Worm (Caenorhabditis elegans) whole organism, L2 larva: ENCODE results near the gene cutl-29.

Source experiments
- ZK546.5 ChIP-seq: sonication (generic microtip); optimal IDR thresholded peaks from 2 replicates; lab custom pipeline; 2017; ENCODE audit warnings: missing biosample characterization, missing genetic modification characterization
- alr-1 ChIP-seq: fragments of 150-350 bp; optimal IDR thresholded peaks from 2 replicates; lab custom pipeline; 2014; ENCODE audit warnings: missing biosample characterization, missing genetic modification characterization
- ama-1 ChIP-seq: fragments of 150-350 bp; optimal IDR thresholded peaks from 2 replicates; lab custom pipeline; 2018; ENCODE audit warnings: inconsistent platforms
- ceh-82 ChIP-seq: fragments of 150-350 bp; optimal IDR thresholded peaks from 2 replicates; lab custom pipeline; 2014; ENCODE audit warnings: missing biosample characterization, missing genetic modification characterization
- lin-13 ChIP-seq: fragments of 150-350 bp; optimal IDR thresholded peaks from 2 replicates; lab custom pipeline; 2014; ENCODE audit warnings: missing biosample characterization, missing genetic modification reagents, missing genetic modification characterization
- nhr-11 ChIP-seq: fragments of 150-350 bp; optimal IDR thresholded peaks from 2 replicates; lab custom pipeline; 2014; ENCODE audit warnings: missing biosample characterization, missing genetic modification characterization
- nhr-237 ChIP-seq: fragments of 150-350 bp; optimal IDR thresholded peaks from 2 replicates; lab custom pipeline; 2014; ENCODE audit warnings: missing biosample characterization, missing genetic modification characterization
- nhr-77 ChIP-seq: fragments of 150-350 bp; optimal IDR thresholded peaks from 2 replicates; lab custom pipeline; 2014; ENCODE audit warnings: missing biosample characterization, missing genetic modification characterization
- sem-4 ChIP-seq: fragments of 150-350 bp; optimal IDR thresholded peaks from 2 replicates; lab custom pipeline; 2014; ENCODE audit warnings: missing biosample characterization, missing genetic modification reagents, missing genetic modification characterization
- sma-3 ChIP-seq: sonication (generic microtip); optimal IDR thresholded peaks from 2 replicates; lab custom pipeline; 2016; ENCODE audit warnings: missing genetic modification reagents, missing genetic modification characterization, missing compliant biosample characterization

ce11 chrX:8231858-8232257 is 39.0 kb downstream of the cutl-29 start, which contains the start of gene K02A6.3:
- TF ChIP-seq nhr-11 (tag; lab: Kevin White, UChicago) (no peak), ama-1 (lab: Kevin White, UChicago) (peak; percentile 29), nhr-77 (no peak), ceh-82 (no peak), lin-13 (GFP tag; lab: Kevin White, UChicago) (peak; percentile 53), sma-3 (GFP tag; lab: Kevin White, UChicago) (peak; percentile 95), ZK546.5 (tag; lab: Kevin White, UChicago) (no peak), nhr-237 (tag; lab: Kevin White, UChicago) (no peak), alr-1 (no peak), sem-4 (tag; lab: Kevin White, UChicago) (peak; percentile 60)
